Fruit fly (Drosophila melanogaster) whole organism, prepupa: ENCODE measurements around the gene lmgB.

Source experiments
- CG10631 ChIP-seq: fragments of 200-800 bp; sonication (Bioruptor generic); optimal IDR thresholded peaks from 2 replicates; lab custom pipeline; 2016; ENCODE audit warnings: missing biosample characterization, missing genetic modification characterization
- CG10669 ChIP-seq: fragments of 200-800 bp; sonication (Bioruptor generic); optimal IDR thresholded peaks from 3 replicates; lab custom pipeline; 2018; ENCODE audit warnings: missing biosample characterization, mild to moderate bottlenecking, missing genetic modification characterization, moderate library complexity
- CG11762 ChIP-seq: fragments of 200-800 bp; sonication (Bioruptor generic); optimal IDR thresholded peaks from 3 replicates; lab custom pipeline; 2016; ENCODE audit warnings: missing biosample characterization, missing genetic modification characterization; ENCODE audit not compliant: insufficient read depth
- CG15336 ChIP-seq: fragments of 200-800 bp; sonication (Bioruptor generic); IDR thresholded peaks from 2 replicates; pipeline ENCODE4 v1.3.6; 2022; ENCODE audit warnings: missing biosample characterization, missing genetic modification characterization
- CG3032 ChIP-seq: fragments of 200-800 bp; optimal IDR thresholded peaks from 2 replicates; lab custom pipeline; 2019; ENCODE audit warnings: missing biosample characterization, mild to moderate bottlenecking, missing genetic modification characterization, moderate library complexity
- CG32006 ChIP-seq: fragments of 200-800 bp; sonication (Bioruptor generic); optimal IDR thresholded peaks from 3 replicates; lab custom pipeline; 2017; ENCODE audit warnings: missing biosample characterization, mild to moderate bottlenecking, missing genetic modification characterization
- CG34406 ChIP-seq: fragments of 200-800 bp; sonication (Bioruptor generic); optimal IDR thresholded peaks from 3 replicates; lab custom pipeline; 2016; ENCODE audit warnings: missing biosample characterization, missing genetic modification characterization
- CG4318 ChIP-seq: fragments of 200-800 bp; sonication (Bioruptor generic); optimal IDR thresholded peaks from 3 replicates; lab custom pipeline; 2017; ENCODE audit warnings: missing biosample characterization, mild to moderate bottlenecking, missing genetic modification characterization
- CG6163 ChIP-seq: fragments of 200-800 bp; sonication (Bioruptor generic); IDR thresholded peaks from 3 replicates; pipeline ENCODE4 v1.3.6; 2022; ENCODE audit warnings: missing biosample characterization, missing genetic modification characterization
- CG6276 ChIP-seq: fragments of 200-800 bp; sonication (Bioruptor generic); optimal IDR thresholded peaks from 2 replicates; lab custom pipeline; 2017; ENCODE audit warnings: missing biosample characterization, mild to moderate bottlenecking, missing genetic modification characterization
- CG6792 ChIP-seq: fragments of 200-800 bp; sonication (Bioruptor generic); optimal IDR thresholded peaks from 3 replicates; lab custom pipeline; 2016; ENCODE audit warnings: missing biosample characterization, missing genetic modification characterization
- CG6854 ChIP-seq: fragments of 200-800 bp; sonication (Bioruptor generic); optimal IDR thresholded peaks from 2 replicates; lab custom pipeline; 2017; ENCODE audit warnings: missing biosample characterization, mild to moderate bottlenecking, missing genetic modification characterization
- CG8119 ChIP-seq: fragments of 200-800 bp; sonication (Bioruptor generic); IDR thresholded peaks from 3 replicates; pipeline ENCODE4 v1.3.6; 2022; ENCODE audit warnings: missing biosample characterization, missing genetic modification characterization
- Eip75B ChIP-seq: fragments of 200-800 bp; sonication (Bioruptor generic); optimal IDR thresholded peaks from 3 replicates; lab custom pipeline; 2016; ENCODE audit warnings: missing biosample characterization, missing genetic modification characterization
- Ets21C ChIP-seq: fragments of 200-800 bp; sonication (Bioruptor generic); optimal IDR thresholded peaks from 3 replicates; lab custom pipeline; 2016; ENCODE audit warnings: missing biosample characterization, missing genetic modification characterization
- Ets96B ChIP-seq: fragments of 200-800 bp; optimal IDR thresholded peaks from 2 replicates; lab custom pipeline; 2019; ENCODE audit warnings: missing biosample characterization, mild to moderate bottlenecking, missing genetic modification characterization, moderate library complexity
- Gug ChIP-seq: fragments of 200-800 bp; sonication (Bioruptor generic); IDR thresholded peaks from 2 replicates; pipeline ENCODE4 v1.3.6; 2022; ENCODE audit warnings: missing biosample characterization, missing genetic modification characterization
- Hr39 ChIP-seq: fragments of 200-800 bp; sonication (Bioruptor generic); optimal IDR thresholded peaks from 2 replicates; lab custom pipeline; 2016; ENCODE audit warnings: missing biosample characterization, missing genetic modification characterization
- Hr4 ChIP-seq: fragments of 200-800 bp; sonication (Bioruptor generic); optimal IDR thresholded peaks from 3 replicates; lab custom pipeline; 2016; ENCODE audit warnings: missing biosample characterization, missing genetic modification characterization
- Lpt ChIP-seq: fragments of 200-800 bp; sonication (Bioruptor generic); optimal IDR thresholded peaks from 3 replicates; lab custom pipeline; 2016; ENCODE audit warnings: missing biosample characterization, missing genetic modification characterization
- Met ChIP-seq: fragments of 200-800 bp; sonication (Bioruptor generic); optimal IDR thresholded peaks from 3 replicates; lab custom pipeline; 2016; ENCODE audit warnings: missing biosample characterization, missing genetic modification characterization
- OdsH ChIP-seq: fragments of 200-800 bp; sonication (Bioruptor generic); optimal IDR thresholded peaks from 3 replicates; lab custom pipeline; 2016; ENCODE audit warnings: missing biosample characterization, missing genetic modification characterization
- Smox ChIP-seq: fragments of 200-800 bp; sonication (Bioruptor generic); optimal IDR thresholded peaks from 3 replicates; lab custom pipeline; 2016; ENCODE audit warnings: missing biosample characterization, missing genetic modification characterization
- Sox102F ChIP-seq: fragments of 200-800 bp; sonication (Bioruptor generic); optimal IDR thresholded peaks from 2 replicates; lab custom pipeline; 2016; ENCODE audit warnings: missing biosample characterization, mild to moderate bottlenecking, missing genetic modification characterization
- Sox14 ChIP-seq: fragments of 200-800 bp; sonication (Bioruptor generic); optimal IDR thresholded peaks from 3 replicates; lab custom pipeline; 2016; ENCODE audit warnings: missing biosample characterization, missing genetic modification characterization
- Sox15 ChIP-seq: fragments of 200-800 bp; sonication (Bioruptor generic); optimal IDR thresholded peaks from 3 replicates; lab custom pipeline; 2016; ENCODE audit warnings: missing biosample characterization, missing genetic modification characterization
- achi ChIP-seq: fragments of 200-800 bp; sonication (Bioruptor generic); optimal IDR thresholded peaks from 3 replicates; lab custom pipeline; 2016; ENCODE audit warnings: missing biosample characterization, missing genetic modification characterization
- cyc ChIP-seq: fragments of 200-800 bp; sonication (Bioruptor generic); optimal IDR thresholded peaks from 3 replicates; lab custom pipeline; 2016; ENCODE audit warnings: missing biosample characterization, missing genetic modification characterization
- dsx ChIP-seq: fragments of 200-800 bp; optimal IDR thresholded peaks from 3 replicates; lab custom pipeline; 2019; ENCODE audit warnings: missing biosample characterization, mild to moderate bottlenecking, missing genetic modification characterization, moderate library complexity; ENCODE audit not compliant: poor library complexity, severe bottlenecking
- eg ChIP-seq: fragments of 200-800 bp; sonication (Bioruptor generic); IDR thresholded peaks from 3 replicates; pipeline ENCODE4 v1.3.6; 2022; ENCODE audit warnings: missing biosample characterization, missing genetic modification characterization
- esn ChIP-seq: fragments of 200-800 bp; sonication (Bioruptor generic); optimal IDR thresholded peaks from 2 replicates; lab custom pipeline; 2016; ENCODE audit warnings: missing biosample characterization, mild to moderate bottlenecking, missing genetic modification characterization, moderate library complexity
- fd59A ChIP-seq: fragments of 200-800 bp; sonication (Bioruptor generic); optimal IDR thresholded peaks from 2 replicates; lab custom pipeline; 2017; ENCODE audit warnings: missing biosample characterization, mild to moderate bottlenecking, missing genetic modification characterization, missing genetic modification reagents
- pdm3 ChIP-seq: fragments of 200-800 bp; sonication (Bioruptor generic); optimal IDR thresholded peaks from 3 replicates; lab custom pipeline; 2016; ENCODE audit warnings: missing biosample characterization, missing genetic modification characterization
- svp ChIP-seq: fragments of 200-800 bp; sonication (Bioruptor generic); peaks from one replicate; lab custom pipeline; 2016; ENCODE audit warnings: missing biosample characterization, missing genetic modification characterization
- topi ChIP-seq: fragments of 200-800 bp; sonication (Bioruptor generic); optimal IDR thresholded peaks from 3 replicates; lab custom pipeline; 2016; ENCODE audit warnings: missing biosample characterization, missing genetic modification characterization
- vri ChIP-seq: fragments of 200-800 bp; sonication (Bioruptor generic); optimal IDR thresholded peaks from 3 replicates; lab custom pipeline; 2016; ENCODE audit warnings: missing biosample characterization, mild to moderate bottlenecking, missing genetic modification characterization

Gene lmgB

DNA sequence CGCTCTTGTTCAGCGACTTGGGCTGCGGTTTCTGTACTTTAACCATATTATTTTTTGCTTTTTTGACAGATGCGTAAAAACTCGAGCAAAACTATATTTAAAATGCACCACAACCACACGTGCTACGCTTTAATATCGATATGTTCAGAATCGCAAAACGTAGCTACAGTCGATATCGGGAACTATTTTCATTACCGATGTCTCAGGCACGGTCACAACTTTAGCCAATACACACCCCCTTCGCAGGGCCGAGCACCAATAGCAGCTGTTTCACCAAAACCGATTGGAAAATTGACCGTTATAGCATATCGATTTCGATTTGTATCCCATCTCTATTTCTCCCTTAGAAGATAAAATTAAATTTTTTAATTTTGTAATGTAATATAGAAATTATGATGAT, 16.7 kb downstream of the lmgB start, which contains the start of gene CG13096:
Gene CG13096 (minus strand): TSS at position 144 of the 400 bp plus-strand sequence.
- TF ChIP-seq topi (no peak), CG6163 (GFP tag; lab: Robert Waterston, UW) (no peak), Hr4 (GFP tag; lab: Kevin White, UChicago) (no peak), fd59A (GFP tag; lab: Kevin White, UChicago) (no peak), Lpt (GFP tag; lab: Kevin White, UChicago) (no peak), Ets96B (tag; lab: Kevin White, UChicago) (no peak), CG6276 (GFP tag; lab: Kevin White, UChicago) (no peak), Sox15 (GFP tag; lab: Kevin White, UChicago) (no peak), Hr39 (GFP tag; lab: Kevin White, UChicago) (no peak), CG15336 (GFP tag; lab: Robert Waterston, UW) (no peak), CG34406 (GFP tag; lab: Kevin White, UChicago) (no peak), CG3032 (tag; lab: Kevin White, UChicago) (no peak), vri (no peak)

- TF ChIP-seq Smox (GFP tag; lab: Kevin White, UChicago) (no peak), Ets21C (GFP tag; lab: Kevin White, UChicago) (no peak), CG34406 (GFP tag; lab: Kevin White, UChicago) (no peak), CG10631 (GFP tag; lab: Kevin White, UChicago) (no peak), pdm3 (GFP tag; lab: Kevin White, UChicago) (no peak), Hr39 (GFP tag; lab: Kevin White, UChicago) (no peak), Gug (no peak), Sox14 (no peak)
These were observed 21.7 kb downstream of the lmgB start, which contains the start of gene Dh31 for dm6 chr2L:8506729-8507128. TSS of gene Dh31 (minus strand) at chr2L:8506845.

DNA sequence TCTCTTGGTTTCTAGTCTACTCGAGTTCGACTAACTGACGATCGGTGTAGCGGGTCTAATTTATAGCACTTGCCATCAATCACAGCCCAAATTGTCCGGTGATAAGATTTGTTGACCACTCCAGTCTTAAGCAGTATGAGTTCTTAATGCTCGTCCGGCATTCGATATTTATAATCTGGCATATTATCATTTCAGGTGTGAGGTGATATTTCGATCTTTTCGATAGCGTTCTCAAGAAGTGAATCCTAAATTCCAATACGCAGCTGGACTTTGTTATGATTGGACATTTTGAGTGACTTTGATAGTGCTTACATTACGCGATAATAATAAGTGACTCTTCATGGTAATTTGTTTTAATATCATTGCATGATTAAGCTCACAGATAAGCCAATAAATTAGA, 32.1 kb downstream of the lmgB start, which contains the start of gene Bace:
Gene Bace (minus strand): TSS at position 39 of the 400 bp plus-strand sequence.
- TF ChIP-seq achi (no peak), CG4318 (GFP tag; lab: Kevin White, UChicago) (no peak), eg (GFP tag; lab: Robert Waterston, UW) (no peak), svp (no peak), CG6854 (GFP tag; lab: Kevin White, UChicago) (no peak), CG32006 (no peak), Sox102F (GFP tag; lab: Kevin White, UChicago) (no peak), fd59A (GFP tag; lab: Kevin White, UChicago) (no peak), Ets21C (GFP tag; lab: Kevin White, UChicago) (no peak)

dm6 chr2L:8490439-8490838, 38.0 kb downstream of the lmgB start, which contains the start of gene CG43400:
TSS of gene CG43400 (plus strand) at chr2L:8490739.
- no peak for TF ChIP-seq dsx (GFP tag; lab: Kevin White, UChicago)
- TF ChIP-seq OdsH (GFP tag; lab: Kevin White, UChicago), result no peak
- no peak for TF ChIP-seq esn (GFP tag; lab: Kevin White, UChicago)
- TF ChIP-seq Met, result no peak
- no peak for TF ChIP-seq Eip75B (GFP tag; lab: Kevin White, UChicago)
- TF ChIP-seq vri, result no peak
- TF ChIP-seq CG10669 (GFP tag; lab: Kevin White, UChicago), result no peak
- no peak for TF ChIP-seq CG6792 (GFP tag; lab: Kevin White, UChicago)
- no peak for TF ChIP-seq cyc (GFP tag; lab: Kevin White, UChicago)
- TF ChIP-seq CG11762 (GFP tag; lab: Kevin White, UChicago), result no peak
- TF ChIP-seq CG8119, result no peak
